Fruit fly (Drosophila melanogaster): ENCODE results near the gene mub.

mub gene

DNA sequence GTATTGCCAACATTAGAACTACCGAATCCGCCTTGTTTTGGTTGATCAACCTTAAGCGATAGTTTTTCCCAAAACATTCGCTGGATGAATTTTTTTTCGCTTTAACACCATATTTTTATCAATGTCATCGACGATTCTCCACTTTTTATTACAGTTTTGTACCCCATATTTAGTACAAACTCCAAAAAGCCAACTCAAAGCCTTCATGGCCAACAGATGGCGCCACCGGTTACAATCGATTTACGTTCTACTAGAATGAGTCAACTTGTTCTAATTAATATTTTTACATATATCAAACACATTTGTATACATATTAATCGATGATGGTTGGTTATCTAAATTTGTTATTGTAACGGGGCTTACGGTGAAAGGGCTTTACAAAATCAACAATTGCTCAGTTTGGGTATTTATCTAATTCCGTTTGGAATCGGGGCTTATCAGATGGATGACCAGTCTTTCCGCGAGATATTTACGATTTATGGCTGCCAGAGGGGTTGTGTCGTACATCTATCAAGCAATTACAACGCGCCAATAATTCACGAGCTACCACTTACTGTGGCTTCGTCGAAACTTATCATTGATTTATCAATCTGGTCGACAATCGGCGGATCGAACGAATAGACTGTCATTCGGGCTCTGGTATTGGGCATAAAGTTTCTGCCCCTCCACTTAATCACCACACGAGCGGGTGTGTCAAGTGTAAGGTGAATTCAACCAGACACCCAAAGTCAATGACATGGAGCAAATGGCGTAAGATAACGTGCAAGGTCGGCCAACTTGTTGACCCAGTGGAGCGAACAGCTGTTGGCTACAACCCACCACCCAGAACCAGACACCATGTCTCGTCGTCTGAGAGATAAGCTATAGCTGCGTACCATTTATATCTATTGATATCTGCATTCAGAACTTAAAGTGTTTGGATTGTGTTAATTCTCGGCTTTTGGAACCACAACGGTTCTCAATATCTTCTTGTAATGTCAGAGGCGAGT lies 108.7 kb downstream of the mub start:
- TF ChIP-seq CG17801 (GFP tag; optimal IDR thresholded peaks at IDR 0.05; ENCODE audit: partially characterized antibody) = no peak

DNA sequence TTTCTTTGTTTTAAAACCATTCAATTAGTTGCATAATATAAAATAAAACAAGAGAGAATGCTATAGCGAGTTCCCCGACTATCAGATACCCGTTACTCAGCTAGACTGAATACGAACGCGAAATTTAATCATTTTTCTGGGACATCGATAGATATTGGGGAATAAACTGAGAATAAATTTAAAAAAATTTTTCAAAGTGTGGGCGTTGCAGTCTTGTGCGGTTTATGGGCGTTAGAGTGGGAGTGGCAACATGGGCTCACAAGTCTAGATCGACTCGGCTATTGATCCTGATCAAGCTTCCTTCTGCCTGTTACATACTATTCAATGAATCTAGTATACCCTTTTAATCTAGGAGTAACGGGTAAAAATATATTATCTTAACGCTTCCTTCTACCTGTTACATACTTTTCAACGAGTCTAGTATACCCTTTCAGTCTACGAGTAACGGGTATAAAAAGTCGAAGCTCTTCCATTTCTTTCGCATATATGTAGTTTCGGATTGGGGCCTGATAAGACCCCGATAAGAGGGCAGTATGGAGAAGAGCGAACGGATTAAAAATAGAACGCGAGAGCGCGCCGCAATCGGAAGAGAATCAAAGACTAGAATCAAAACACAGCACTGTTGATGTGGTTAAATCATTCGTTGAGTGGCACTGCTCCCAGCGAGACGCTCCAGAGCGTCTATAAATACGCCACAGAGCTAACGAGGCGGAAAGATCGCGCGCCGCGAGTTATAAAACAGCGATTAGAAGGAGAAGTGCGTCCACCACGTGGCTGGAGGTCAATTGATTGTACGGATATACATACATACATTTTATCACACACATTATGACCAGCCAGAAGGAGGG lies 110.1 kb downstream of the mub start, which contains the start of gene CG7458:
CG7458 (plus strand) TSS at position 637 of the 848 bp plus-strand sequence.
- no peak for TF ChIP-seq CG17801 (GFP tag; optimal IDR thresholded peaks at IDR 0.05; ENCODE audit: partially characterized antibody)

DNA sequence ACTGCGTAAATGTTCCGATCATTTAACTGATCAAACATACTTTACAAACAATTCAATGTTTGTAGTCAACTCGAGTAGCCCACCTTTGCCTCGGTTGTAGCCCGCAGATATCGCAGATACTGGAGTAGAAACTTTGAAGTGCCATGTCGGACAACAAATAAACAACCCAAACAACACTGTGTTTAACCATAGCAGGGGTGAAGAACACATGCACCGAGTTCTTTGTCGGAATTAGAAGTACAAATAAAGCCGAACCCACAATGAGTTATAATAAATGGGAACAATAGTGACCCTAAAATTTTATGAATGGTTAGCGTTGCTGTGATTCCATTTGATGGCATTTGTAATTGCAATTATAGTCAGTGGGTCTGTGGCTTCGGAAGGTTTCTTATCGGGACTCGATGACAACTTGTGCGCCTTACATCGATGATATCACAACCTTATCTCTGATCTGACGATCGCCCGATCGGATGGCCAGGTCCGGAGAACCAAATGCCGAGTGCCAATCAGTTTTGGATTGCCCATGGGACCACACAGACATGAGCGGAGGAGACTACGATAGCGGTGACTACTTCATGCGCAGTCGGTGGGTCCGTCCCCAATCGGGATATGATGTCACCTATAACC lies 117.4 kb downstream of the mub start, which contains the start of gene Chs2:
Chs2 (plus strand) TSS at position 510 of the 627 bp plus-strand sequence.
- TF ChIP-seq CG17801 (GFP tag; optimal IDR thresholded peaks at IDR 0.05; ENCODE audit: partially characterized antibody) = no peak

DNA sequence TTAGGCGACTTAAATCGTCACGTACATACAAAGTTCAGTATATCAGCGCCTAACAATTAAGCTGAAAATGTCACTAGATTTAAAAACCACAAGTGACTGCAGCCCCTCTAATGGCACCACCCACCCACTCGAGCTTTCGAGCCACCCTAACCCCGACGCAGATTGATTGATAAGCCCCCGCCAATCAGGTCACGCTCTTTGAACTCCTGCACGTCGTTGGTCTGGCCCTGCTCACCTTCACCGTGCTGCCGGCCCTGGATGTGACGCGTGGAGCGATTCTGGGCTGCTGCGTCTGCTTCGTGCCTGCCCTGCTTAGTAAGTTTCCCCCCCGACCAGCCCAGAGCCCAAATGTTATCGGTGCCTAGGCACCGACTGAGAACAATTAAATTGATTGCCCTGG lies 118.7 kb downstream of the mub start:
- no peak for TF ChIP-seq CG17801 (GFP tag; optimal IDR thresholded peaks at IDR 0.05; ENCODE audit: partially characterized antibody)

DNA sequence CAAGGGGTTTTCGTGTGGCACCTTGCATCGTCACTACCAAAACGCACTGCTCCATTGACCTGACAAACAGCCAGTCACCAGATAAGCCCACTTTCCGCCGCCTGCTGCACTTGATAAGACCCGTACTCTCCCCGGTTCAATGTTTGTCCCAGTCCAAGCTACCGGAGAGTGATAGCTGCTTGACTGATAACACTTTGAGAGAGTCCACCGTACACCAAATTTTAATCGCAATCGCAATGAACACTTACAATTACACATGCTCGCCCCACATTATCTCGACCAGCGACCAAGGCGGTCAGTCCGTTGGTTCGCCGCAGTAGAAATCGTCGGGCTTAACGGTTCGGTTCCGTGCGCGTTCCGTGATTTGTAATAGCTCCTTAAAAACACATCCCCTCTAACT lies 127.1 kb downstream of the mub start, which contains the start of gene P5CS:
P5CS (plus strand) TSS at position 268 of the 400 bp plus-strand sequence.
- no peak for TF ChIP-seq CG17801 (GFP tag; optimal IDR thresholded peaks at IDR 0.05; ENCODE audit: partially characterized antibody)

DNA sequence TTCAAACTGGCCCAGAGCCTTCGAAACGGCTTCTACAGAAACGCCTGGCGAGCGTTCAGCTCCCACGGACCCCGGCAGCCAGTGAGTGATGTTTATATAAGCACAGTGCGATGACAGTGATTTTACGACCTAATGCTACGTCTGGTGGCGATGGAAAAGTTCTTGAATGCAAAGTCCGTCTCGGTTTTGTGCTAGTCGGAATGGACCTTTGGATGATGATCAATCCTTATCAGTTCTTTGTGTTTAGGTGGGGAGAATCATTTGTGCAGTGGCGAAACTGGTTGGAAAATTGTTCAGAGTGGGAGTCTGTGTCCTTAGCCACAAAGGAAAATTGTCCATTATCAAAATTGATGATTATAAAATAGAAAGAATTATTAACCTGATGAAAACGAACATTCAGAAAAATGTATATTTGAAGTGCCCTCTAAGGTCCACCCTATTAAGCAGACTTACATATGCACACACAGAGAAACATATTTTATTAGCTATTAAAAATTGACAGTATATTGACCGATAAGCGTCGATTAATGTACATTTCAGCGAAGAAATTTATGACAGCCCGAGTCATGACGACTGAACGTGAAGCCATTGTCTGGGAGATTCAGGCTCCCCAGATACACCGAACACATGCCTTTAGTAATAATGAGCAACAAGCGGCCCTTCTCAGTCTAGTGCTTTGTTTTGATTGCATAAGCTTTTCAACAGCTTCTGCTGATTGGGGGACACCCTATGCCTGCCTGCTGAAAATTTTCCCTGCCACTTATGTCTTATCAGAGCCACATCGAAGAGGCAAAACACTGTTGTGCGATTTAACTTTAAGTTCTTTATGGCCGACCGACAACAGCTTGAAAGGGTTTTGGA lies 127.8 kb downstream of the mub start:
- TF ChIP-seq CG17801 (GFP tag; optimal IDR thresholded peaks at IDR 0.05; ENCODE audit: partially characterized antibody) = no peak

DNA sequence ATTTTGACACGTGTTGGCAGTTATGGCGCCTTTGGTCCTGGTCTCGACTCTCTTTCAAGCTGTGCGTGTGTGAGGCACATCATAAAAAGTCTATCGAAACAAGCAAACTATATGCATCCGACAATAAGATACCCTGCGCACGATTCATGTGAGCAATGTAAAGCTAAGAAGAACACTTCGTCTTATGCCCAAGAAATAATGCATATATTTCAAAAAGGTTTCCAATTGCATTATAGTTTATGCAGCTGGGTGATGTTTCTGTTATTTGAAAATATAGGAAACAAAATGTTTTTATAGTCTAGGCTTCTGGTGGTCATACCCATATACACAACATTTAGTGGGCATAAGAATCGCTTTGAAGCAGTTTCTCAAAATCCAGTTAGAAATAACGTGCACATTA lies 129.1 kb downstream of the mub start:
- TF ChIP-seq CG17801 (GFP tag; optimal IDR thresholded peaks at IDR 0.05; ENCODE audit: partially characterized antibody) = no peak

DNA sequence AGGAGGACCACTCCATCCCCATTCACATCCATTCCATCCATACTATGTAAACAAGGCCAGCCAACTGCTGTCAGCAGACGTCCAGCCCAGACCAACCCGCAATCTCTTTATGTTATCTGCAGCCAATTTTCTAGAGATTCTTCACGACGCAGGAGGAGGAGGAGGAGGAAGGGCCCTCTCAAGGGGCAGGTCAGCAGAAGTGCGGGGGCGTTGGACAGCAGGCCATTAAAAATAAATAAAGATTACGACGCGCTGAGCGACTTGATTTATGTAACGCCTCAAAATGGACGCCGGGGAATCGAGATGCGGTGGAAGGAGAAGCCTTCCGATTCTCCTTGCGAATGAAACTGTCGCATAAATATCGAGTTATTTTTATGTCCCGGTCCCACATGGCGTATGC lies 135.2 kb downstream of the mub start:
- no peak for TF ChIP-seq CG17801 (GFP tag; optimal IDR thresholded peaks at IDR 0.05; ENCODE audit: partially characterized antibody)

Data from ovary, adult (tissue).